Fruit fly (Drosophila melanogaster): ENCODE data around the gene Mhc.

Mhc gene

dm6 chr2L:16815989-16816749 is 49.8 kb downstream of the Mhc start, which contains the start of gene mdy (continued):
- TF ChIP-seq CG10979 (tag; optimal IDR thresholded peaks at IDR 0.05) (peak; percentile 38), NC2α (GFP tag; optimal IDR thresholded peaks at IDR 0.05) (peak; percentile 6), Med (GFP tag) (peak; percentile 90), nau (GFP tag; optimal IDR thresholded peaks at IDR 0.05) (no peak), crol (GFP tag; IDR thresholded peaks at IDR 0.05) (no peak), CG30431 (GFP tag; optimal IDR thresholded peaks at IDR 0.05) (peak; percentile 15), Lim3 (GFP tag; IDR thresholded peaks at IDR 0.05) (no peak), Awh (GFP tag; IDR thresholded peaks at IDR 0.05) (0 out of 2 replicates have a peak, but pooled peaks have one; percentile 13), ci (GFP tag; IDR thresholded peaks at IDR 0.05) (peak; percentile 66), Hmx (GFP tag; optimal IDR thresholded peaks at IDR 0.05) (no peak), al (GFP tag; IDR thresholded peaks at IDR 0.05) (peak; percentile 70), CG13624 (GFP tag; optimal IDR thresholded peaks at IDR 0.05) (no peak), Pdp1 (GFP tag; optimal IDR thresholded peaks at IDR 0.05) (peak; percentile 46 to 58), CG15514 (GFP tag; optimal IDR thresholded peaks at IDR 0.05) (peak; percentile 79), CG11504 (tag; optimal IDR thresholded peaks at IDR 0.05) (peak; percentile 65), fru (optimal IDR thresholded peaks at IDR 0.05) (no peak), Hsf (GFP tag; optimal IDR thresholded peaks at IDR 0.05) (peak; percentile 69), pfk (GFP tag; optimal IDR thresholded peaks at IDR 0.05) (no peak), sc (optimal IDR thresholded peaks at IDR 0.05) (no peak), sc (GFP tag; optimal IDR thresholded peaks at IDR 0.05) (no peak), Dfd (GFP tag; optimal IDR thresholded peaks at IDR 0.05) (no peak), ase (GFP tag; IDR thresholded peaks at IDR 0.05) (peak; percentile 44; the same call in 1 of the 3 replicates), HLH54F (GFP tag; optimal IDR thresholded peaks at IDR 0.05) (peak; percentile 53), Mad (GFP tag; optimal IDR thresholded peaks at IDR 0.05) (peak; percentile 50), gcm (GFP tag; optimal IDR thresholded peaks at IDR 0.05) (peak; percentile 14), CG17802 (tag; optimal IDR thresholded peaks at IDR 0.05) (no peak), Ada2b (GFP tag; IDR thresholded peaks at IDR 0.05) (peak; percentile 40), CG7271 (tag; optimal IDR thresholded peaks at IDR 0.05) (no peak), D19B (GFP tag; optimal IDR thresholded peaks at IDR 0.05) (peak; percentile 36), CG30403 (GFP tag; optimal IDR thresholded peaks at IDR 0.05) (peak; percentile 79), CG9609 (GFP tag; optimal IDR thresholded peaks at IDR 0.05) (no peak)

dm6 chr2L:16816750-16817087 is 50.4 kb downstream of the Mhc start:
- no peak for TF ChIP-seq rib (GFP tag; IDR thresholded peaks at IDR 0.05)
- TF ChIP-seq z (GFP tag; IDR thresholded peaks at IDR 0.05) = no peak
- no peak for TF ChIP-seq NC2α (GFP tag; optimal IDR thresholded peaks at IDR 0.05)
- TF ChIP-seq pita (GFP tag; optimal IDR thresholded peaks at IDR 0.05) = no peak
- no peak for TF ChIP-seq Ptx1 (GFP tag; IDR thresholded peaks at IDR 0.05)
- no peak for TF ChIP-seq pros (GFP tag; optimal IDR thresholded peaks at IDR 0.05)
- TF ChIP-seq hbn (GFP tag; IDR thresholded peaks at IDR 0.05; ENCODE audit: partially characterized antibody) = 0 out of 2 replicates have a peak, but pooled peaks have one; percentile 14
- no peak for TF ChIP-seq Mad (GFP tag; optimal IDR thresholded peaks at IDR 0.05)
- no peak for TF ChIP-seq lov (optimal IDR thresholded peaks at IDR 0.05)
- no peak for TF ChIP-seq lov (GFP tag; IDR thresholded peaks at IDR 0.05)
- TF ChIP-seq Fer2 (tag; optimal IDR thresholded peaks at IDR 0.05) = no peak
- no peak for TF ChIP-seq CG8359 (GFP tag; optimal IDR thresholded peaks at IDR 0.05; ENCODE audit: borderline replicate concordance)
- TF ChIP-seq Adf1 (GFP tag; IDR thresholded peaks at IDR 0.05) = no peak
- TF ChIP-seq Blimp-1 (GFP tag; optimal IDR thresholded peaks at IDR 0.05) = peak; percentile 95
- TF ChIP-seq Trl (optimal IDR thresholded peaks at IDR 0.05) = no peak
- no peak for TF ChIP-seq Trl (GFP tag; optimal IDR thresholded peaks at IDR 0.05)
- TF ChIP-seq mirr (GFP tag; optimal IDR thresholded peaks at IDR 0.05) = no peak
- no peak for TF ChIP-seq CG11723 (GFP tag; optimal IDR thresholded peaks at IDR 0.05)
- TF ChIP-seq CG17385 (GFP tag; optimal IDR thresholded peaks at IDR 0.05) = peak; percentile 33
- TF ChIP-seq sisA (GFP tag; IDR thresholded peaks at IDR 0.05) = no peak
- TF ChIP-seq CG6683 (GFP tag; optimal IDR thresholded peaks at IDR 0.05) = no peak
- TF ChIP-seq Hmx (GFP tag; optimal IDR thresholded peaks at IDR 0.05) = no peak
- no peak for TF ChIP-seq Mrtf (GFP tag; IDR thresholded peaks at IDR 0.05)
- TF ChIP-seq CHES-1-like (GFP tag; optimal IDR thresholded peaks at IDR 0.05) = no peak

All from whole organism, embryonic.